Worm (Caenorhabditis elegans) whole organism, L3 larva: ENCODE data around the gene C09B7.2.

Experiments
- R02D3.7 ChIP-seq: fragments of 150-350 bp; optimal IDR thresholded peaks from 2 replicates; lab custom pipeline; 2014; ENCODE audit warnings: missing biosample characterization, missing genetic modification characterization
- ZK546.5 ChIP-seq: sonication (generic microtip); optimal IDR thresholded peaks from 2 replicates; lab custom pipeline; 2017; ENCODE audit warnings: missing biosample characterization, missing genetic modification characterization
- ama-1 ChIP-seq: fragments of 150-350 bp; optimal IDR thresholded peaks from 2 replicates; lab custom pipeline; 2018
- ceh-16 ChIP-seq: sonication (generic microtip); optimal IDR thresholded peaks from 2 replicates; lab custom pipeline; 2017; ENCODE audit warnings: missing biosample characterization, missing genetic modification characterization
- ceh-28 ChIP-seq: fragments of 150-350 bp; optimal IDR thresholded peaks from 2 replicates; lab custom pipeline; 2014; ENCODE audit warnings: missing biosample characterization, missing genetic modification reagents, missing genetic modification characterization
- ceh-82 ChIP-seq: fragments of 150-350 bp; optimal IDR thresholded peaks from 2 replicates; lab custom pipeline; 2014; ENCODE audit warnings: missing biosample characterization, missing genetic modification characterization
- ceh-9 ChIP-seq: sonication (generic microtip); optimal IDR thresholded peaks from 2 replicates; lab custom pipeline; 2018; ENCODE audit warnings: missing biosample characterization, missing genetic modification characterization
- daf-12 ChIP-seq: fragments of 150-350 bp; optimal IDR thresholded peaks from 2 replicates; lab custom pipeline; 2014; ENCODE audit warnings: missing biosample characterization, missing genetic modification reagents, missing genetic modification characterization
- egl-27 ChIP-seq: sonication (generic microtip); optimal IDR thresholded peaks from 4 replicates; lab custom pipeline; 2017; ENCODE audit warnings: missing biosample characterization, missing genetic modification reagents, missing genetic modification characterization
- egl-5 ChIP-seq: fragments of 150-350 bp; optimal IDR thresholded peaks from 2 replicates; lab custom pipeline; 2017; ENCODE audit warnings: missing biosample characterization, missing genetic modification reagents, missing genetic modification characterization, inconsistent platforms
- elt-1 ChIP-seq: fragments of 150-350 bp; optimal IDR thresholded peaks from 2 replicates; lab custom pipeline; 2014; ENCODE audit warnings: missing biosample characterization, missing genetic modification characterization
- elt-2 ChIP-seq: sonication (generic microtip); optimal IDR thresholded peaks from 2 replicates; lab custom pipeline; 2016; ENCODE audit warnings: missing genetic modification reagents, mild to moderate bottlenecking, missing genetic modification characterization, missing compliant biosample characterization
- fkh-10 ChIP-seq: sonication (generic microtip); optimal IDR thresholded peaks from 2 replicates; lab custom pipeline; 2017; ENCODE audit warnings: missing biosample characterization, missing genetic modification reagents, missing genetic modification characterization
- fkh-2 ChIP-seq: fragments of 150-350 bp; optimal IDR thresholded peaks from 2 replicates; lab custom pipeline; 2014; ENCODE audit warnings: missing biosample characterization, missing genetic modification reagents, missing genetic modification characterization
- fos-1 ChIP-seq: fragments of 150-350 bp; optimal IDR thresholded peaks from 2 replicates; lab custom pipeline; 2014; ENCODE audit warnings: missing biosample characterization, missing genetic modification characterization
- jun-1 ChIP-seq: fragments of 150-350 bp; optimal IDR thresholded peaks from 2 replicates; lab custom pipeline; 2014; ENCODE audit warnings: missing biosample characterization, missing genetic modification reagents, missing genetic modification characterization
- lin-15B ChIP-seq: fragments of 150-350 bp; optimal IDR thresholded peaks from 2 replicates; lab custom pipeline; 2014; ENCODE audit warnings: missing biosample characterization, missing genetic modification characterization
- lin-39 ChIP-seq: fragments of 150-350 bp; optimal IDR thresholded peaks from 2 replicates; lab custom pipeline; 2018; ENCODE audit warnings: missing biosample characterization, missing genetic modification reagents, missing genetic modification characterization
- lsy-12 ChIP-seq: sonication (generic microtip); optimal IDR thresholded peaks from 2 replicates; lab custom pipeline; 2016; ENCODE audit warnings: mild to moderate bottlenecking, missing genetic modification characterization, missing compliant biosample characterization
- mdl-1 ChIP-seq: fragments of 150-350 bp; optimal IDR thresholded peaks from 2 replicates; lab custom pipeline; 2014; ENCODE audit warnings: missing biosample characterization, missing genetic modification characterization
- mml-1 ChIP-seq: fragments of 150-350 bp; sonication (generic microtip); optimal IDR thresholded peaks from 3 replicates; lab custom pipeline; 2014; ENCODE audit warnings: missing biosample characterization, missing genetic modification characterization
- nfya-1 ChIP-seq: sonication (generic microtip); optimal IDR thresholded peaks from 2 replicates; lab custom pipeline; 2017; ENCODE audit warnings: missing genetic modification characterization, mild to moderate bottlenecking, missing compliant biosample characterization, antibody characterized with exemption, moderate library complexity; ENCODE audit not compliant: insufficient read depth
- nhr-11 ChIP-seq: fragments of 150-350 bp; optimal IDR thresholded peaks from 2 replicates; lab custom pipeline; 2014; ENCODE audit warnings: missing biosample characterization, missing genetic modification characterization
- nhr-12 ChIP-seq: fragments of 150-350 bp; optimal IDR thresholded peaks from 2 replicates; lab custom pipeline; 2014; ENCODE audit warnings: missing biosample characterization, missing genetic modification characterization
- nhr-237 ChIP-seq: fragments of 150-350 bp; optimal IDR thresholded peaks from 2 replicates; lab custom pipeline; 2014; ENCODE audit warnings: missing biosample characterization, missing genetic modification characterization
- nhr-28 ChIP-seq: fragments of 150-350 bp; optimal IDR thresholded peaks from 2 replicates; lab custom pipeline; 2014; ENCODE audit warnings: missing biosample characterization, missing genetic modification characterization
- nhr-43 ChIP-seq: sonication (generic microtip); optimal IDR thresholded peaks from 2 replicates; lab custom pipeline; 2016; ENCODE audit warnings: mild to moderate bottlenecking, missing genetic modification characterization, missing compliant biosample characterization; ENCODE audit not compliant: poor library complexity, severe bottlenecking
- nhr-67 ChIP-seq: fragments of 150-350 bp; optimal IDR thresholded peaks from 2 replicates; lab custom pipeline; 2014; ENCODE audit warnings: missing biosample characterization, missing genetic modification characterization
- nhr-76 ChIP-seq: fragments of 150-350 bp; sonication (generic microtip); optimal IDR thresholded peaks from 5 replicates; lab custom pipeline; 2014; ENCODE audit warnings: missing biosample characterization, missing genetic modification characterization
- pha-4 ChIP-seq: fragments of 150-350 bp; optimal IDR thresholded peaks from 2 replicates; lab custom pipeline; 2014; ENCODE audit warnings: missing biosample characterization, missing genetic modification reagents, missing genetic modification characterization
- pqm-1 ChIP-seq: fragments of 150-350 bp; optimal IDR thresholded peaks from 2 replicates; lab custom pipeline; 2017; ENCODE audit warnings: missing biosample characterization, missing genetic modification characterization, inconsistent platforms
- skn-1 ChIP-seq: fragments of 150-350 bp; optimal IDR thresholded peaks from 2 replicates; lab custom pipeline; 2014; ENCODE audit warnings: missing biosample characterization, missing genetic modification characterization
- snpc-4 ChIP-seq: fragments of 150-350 bp; optimal IDR thresholded peaks from 2 replicates; lab custom pipeline; 2014; ENCODE audit warnings: missing biosample characterization, missing genetic modification characterization
- tbx-2 ChIP-seq: sonication (generic microtip); optimal IDR thresholded peaks from 2 replicates; lab custom pipeline; 2016; ENCODE audit warnings: mild to moderate bottlenecking, missing genetic modification characterization, missing compliant biosample characterization
- unc-39 ChIP-seq: sonication (generic microtip); optimal IDR thresholded peaks from 4 replicates; lab custom pipeline; 2017; ENCODE audit warnings: missing biosample characterization, missing genetic modification characterization
- unc-62 ChIP-seq: fragments of 150-350 bp; sonication (generic microtip); optimal IDR thresholded peaks from 4 replicates; lab custom pipeline; 2014; ENCODE audit warnings: missing biosample characterization, missing genetic modification reagents, missing genetic modification characterization
- ztf-4 ChIP-seq: fragments of 150-350 bp; optimal IDR thresholded peaks from 2 replicates; lab custom pipeline; 2014; ENCODE audit warnings: missing biosample characterization, missing genetic modification characterization

The C09B7.2 gene

DNA sequence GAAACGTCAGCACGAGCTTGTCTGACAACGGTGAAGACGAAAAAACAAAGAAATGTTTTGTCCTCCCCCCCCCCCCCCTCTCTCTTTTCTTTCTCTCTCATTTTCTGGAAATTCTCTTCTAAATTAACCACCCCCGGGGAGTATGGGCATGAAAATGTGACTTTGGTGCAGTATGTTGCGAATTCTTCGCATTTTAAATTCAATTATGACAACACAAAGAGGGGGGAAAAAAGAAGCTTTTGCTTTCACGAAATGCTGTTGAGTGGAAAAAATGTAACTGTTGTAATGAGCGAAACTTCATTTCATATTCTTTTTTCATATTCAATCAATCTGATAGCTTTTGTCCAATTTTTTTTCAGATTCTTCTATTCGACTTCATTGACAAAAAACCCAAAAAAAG is 13.6 kb upstream of the C09B7.2 start:
- peak; percentile 79 for TF ChIP-seq fkh-10
- TF ChIP-seq egl-27 = no peak

DNA sequence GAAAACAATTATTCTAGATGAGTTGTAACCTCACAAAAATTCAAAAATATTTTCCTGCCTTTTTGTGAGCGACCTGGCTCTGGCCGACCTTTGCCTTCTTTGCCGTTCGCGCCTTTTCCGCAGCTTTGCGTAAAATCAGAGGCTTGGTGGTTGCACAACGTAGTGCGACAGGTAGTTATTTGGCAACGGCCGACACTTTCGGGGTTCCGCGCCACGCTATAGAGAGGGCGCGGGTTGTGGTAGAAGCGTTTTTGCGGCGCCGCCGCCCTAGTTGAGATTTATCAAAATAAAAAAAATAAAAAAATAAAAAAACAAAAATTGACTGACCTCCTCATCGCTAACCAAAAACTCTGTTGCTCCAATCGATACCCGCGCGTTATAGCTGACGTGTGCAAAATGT is 4.1 kb upstream of the C09B7.2 start:
- TF ChIP-seq elt-2 (tag; lab: Kevin White, UChicago) = peak; percentile 9
- peak; percentile 26 for TF ChIP-seq snpc-4 (tag; lab: Kevin White, UChicago)
- TF ChIP-seq egl-5 (tag; lab: Kevin White, UChicago) = no peak

DNA sequence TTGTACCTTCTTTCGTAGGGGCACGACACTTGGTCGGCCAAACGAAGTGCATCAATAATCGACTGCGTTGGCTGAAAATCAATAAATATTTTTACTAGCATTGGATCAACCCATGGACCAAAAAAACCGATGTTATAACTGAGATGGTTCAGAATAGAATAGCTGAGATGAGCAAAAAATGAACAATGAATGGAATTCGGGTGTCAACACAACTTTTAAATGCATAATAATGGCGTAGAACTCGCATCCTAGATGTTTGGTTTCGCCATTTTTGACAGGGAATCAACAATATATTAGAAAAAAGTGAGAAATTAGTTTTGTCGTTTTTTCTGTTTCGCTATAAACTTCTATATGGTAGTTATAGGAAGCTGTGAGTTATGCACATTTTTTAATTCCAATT is 3.7 kb upstream of the C09B7.2 start, which contains the start of gene F54G2.1:
F54G2.1 (minus strand) TSS at position 101 of the 400 bp plus-strand sequence.
- TF ChIP-seq fkh-10 (no peak), skn-1 (tag; lab: Kevin White, UChicago) (no peak), daf-12 (tag; lab: Kevin White, UChicago) (no peak), ceh-82 (no peak), lin-39 (no peak), nhr-28 (no peak)
- TF ChIP-seq, all 47 proteins: peak for 0

DNA sequence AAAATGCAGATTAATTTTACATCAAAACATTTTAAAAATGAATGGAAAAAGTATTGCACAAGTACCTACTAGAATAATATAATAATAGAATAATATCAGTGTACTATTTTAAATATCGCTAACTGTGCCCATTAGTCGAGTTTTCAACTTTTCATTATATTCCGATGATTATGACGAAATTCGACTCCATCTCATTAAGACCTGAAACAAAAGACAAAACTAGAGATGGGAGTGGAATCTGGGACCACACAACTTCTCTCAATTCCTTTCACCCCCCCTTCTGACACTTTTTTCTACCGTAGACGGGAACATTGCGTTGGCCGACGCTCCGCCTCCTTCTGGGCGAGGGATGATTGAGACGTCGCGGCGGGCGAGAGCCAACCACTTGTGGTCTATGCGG is 5.3 kb downstream of the C09B7.2 start, which contains the start of gene ser-7:
ser-7 (plus strand) TSS at position 301 of the 400 bp plus-strand sequence.
- TF ChIP-seq fos-1 (tag; lab: Kevin White, UChicago) (no peak), nhr-43 (tag; lab: Kevin White, UChicago) (no peak), ceh-28 (tag; lab: Kevin White, UChicago) (no peak), nhr-67 (tag; lab: Kevin White, UChicago) (no peak), lin-39 (no peak), snpc-4 (tag; lab: Kevin White, UChicago) (no peak), nhr-76 (tag; lab: Kevin White, UChicago) (no peak), fkh-10 (no peak), skn-1 (tag; lab: Kevin White, UChicago) (no peak), egl-27 (no peak), jun-1 (tag; lab: Kevin White, UChicago) (no peak), nhr-11 (no peak), nhr-12 (tag; lab: Kevin White, UChicago) (no peak), pqm-1 (tag; lab: Kevin White, UChicago) (no peak)

DNA sequence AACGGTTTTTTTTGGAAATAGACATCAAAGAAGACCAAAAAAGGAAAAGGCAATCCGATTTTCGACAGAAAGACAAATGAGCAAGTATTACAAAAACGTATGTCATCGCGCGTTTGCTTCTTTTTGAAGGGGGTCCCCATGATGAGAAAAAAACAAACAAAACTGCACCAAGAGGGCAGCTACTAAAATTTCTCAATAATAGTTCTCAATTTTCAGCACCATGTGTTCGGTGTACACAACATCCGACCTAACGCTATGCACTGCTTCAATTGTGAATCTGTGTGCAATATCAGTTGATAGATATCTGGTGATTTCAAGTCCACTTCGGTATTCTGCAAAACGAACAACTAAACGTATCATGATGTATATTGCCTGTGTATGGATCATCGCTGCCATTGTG is 6.6 kb downstream of the C09B7.2 start:
- TF ChIP-seq lin-15B (tag; lab: Kevin White, UChicago) = no peak
- TF ChIP-seq mml-1 (tag; lab: Kevin White, UChicago) = no peak
- no peak for TF ChIP-seq ceh-28 (tag; lab: Kevin White, UChicago)
- TF ChIP-seq ceh-9 = no peak
- TF ChIP-seq skn-1 (tag; lab: Kevin White, UChicago) = no peak
- no peak for TF ChIP-seq fkh-2
- no peak for TF ChIP-seq daf-12 (tag; lab: Kevin White, UChicago)
- TF ChIP-seq nfya-1 = no peak
- TF ChIP-seq ztf-4 (tag; lab: Kevin White, UChicago) = no peak
- TF ChIP-seq lsy-12 (tag; lab: Kevin White, UChicago) = no peak
- TF ChIP-seq snpc-4 (tag; lab: Kevin White, UChicago) = no peak
- TF ChIP-seq nhr-237 = no peak
- TF ChIP-seq mdl-1 (tag; lab: Kevin White, UChicago) = no peak
- TF ChIP-seq lin-39 = no peak
- no peak for TF ChIP-seq ceh-16
- no peak for TF ChIP-seq nhr-43 (tag; lab: Kevin White, UChicago)

DNA sequence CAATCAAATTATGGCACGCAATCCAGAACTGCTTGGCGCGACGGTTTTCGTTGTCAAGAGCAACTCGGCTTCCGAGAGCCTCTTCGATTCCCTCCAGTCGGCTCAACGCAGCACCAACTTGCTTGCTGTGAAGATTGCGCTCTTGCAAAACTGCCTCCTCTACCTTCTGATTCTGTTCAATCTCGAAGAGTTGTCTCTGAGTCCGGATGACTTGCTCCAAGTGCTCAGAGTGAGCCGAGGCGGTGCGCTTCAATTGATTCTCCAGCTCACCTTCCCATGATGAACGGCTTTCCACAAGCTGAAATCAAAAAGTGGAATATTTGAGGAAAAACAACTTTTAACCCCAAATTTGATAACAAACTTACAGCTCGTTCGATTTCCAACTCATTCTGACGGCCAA is 16.5 kb downstream of the C09B7.2 start:
- no peak for TF ChIP-seq ZK546.5 (tag; lab: Kevin White, UChicago)
- TF ChIP-seq tbx-2 (tag; lab: Kevin White, UChicago) = no peak
- no peak for TF ChIP-seq R02D3.7
- no peak for TF ChIP-seq jun-1 (tag; lab: Kevin White, UChicago)
- no peak for TF ChIP-seq ama-1 (lab: Kevin White, UChicago)
- TF ChIP-seq unc-62 (GFP tag; lab: Kevin White, UChicago) = no peak
- no peak for TF ChIP-seq ceh-9
- TF ChIP-seq pqm-1 (tag; lab: Kevin White, UChicago) = no peak
- no peak for TF ChIP-seq elt-1 (tag; lab: Kevin White, UChicago)
- no peak for TF ChIP-seq fkh-2
- TF ChIP-seq unc-39 (tag; lab: Kevin White, UChicago) = no peak
- no peak for TF ChIP-seq skn-1 (tag; lab: Kevin White, UChicago)
- no peak for TF ChIP-seq daf-12 (tag; lab: Kevin White, UChicago)
- no peak for TF ChIP-seq ceh-82
- TF ChIP-seq fkh-10 = no peak
- TF ChIP-seq fos-1 (tag; lab: Kevin White, UChicago) = no peak
- no peak for TF ChIP-seq pha-4 (tag; lab: Kevin White, UChicago)
- TF ChIP-seq ceh-16 = no peak
- TF ChIP-seq nhr-67 (tag; lab: Kevin White, UChicago) = no peak
- TF ChIP-seq nhr-28 = no peak
